Worm (Caenorhabditis elegans) whole organism, early embryonic: Measurements from ENCODE around the gene E02H1.5.

Experiments used
- ama-1 ChIP-seq: fragments of 150-350 bp; optimal IDR thresholded peaks from 2 replicates; lab custom pipeline; 2014
- ets-7 ChIP-seq: sonication (generic microtip); optimal IDR thresholded peaks from 2 replicates; lab custom pipeline; 2016; ENCODE audit warnings: missing genotype, missing genetic modification characterization, missing compliant biosample characterization
- flt-1 ChIP-seq: fragments of 200-800 bp; sonication (Bioruptor generic); IDR thresholded peaks from 2 replicates; pipeline ENCODE4 v1.3.6; 2022; ENCODE audit warnings: missing genetic modification characterization, missing compliant biosample characterization
- pes-1 ChIP-seq: fragments of 200-800 bp; sonication (Bioruptor generic); IDR thresholded peaks from 2 replicates; pipeline ENCODE4 v1.3.6; 2022; ENCODE audit warnings: missing genetic modification reagents, missing genetic modification characterization, missing compliant biosample characterization

DNA sequence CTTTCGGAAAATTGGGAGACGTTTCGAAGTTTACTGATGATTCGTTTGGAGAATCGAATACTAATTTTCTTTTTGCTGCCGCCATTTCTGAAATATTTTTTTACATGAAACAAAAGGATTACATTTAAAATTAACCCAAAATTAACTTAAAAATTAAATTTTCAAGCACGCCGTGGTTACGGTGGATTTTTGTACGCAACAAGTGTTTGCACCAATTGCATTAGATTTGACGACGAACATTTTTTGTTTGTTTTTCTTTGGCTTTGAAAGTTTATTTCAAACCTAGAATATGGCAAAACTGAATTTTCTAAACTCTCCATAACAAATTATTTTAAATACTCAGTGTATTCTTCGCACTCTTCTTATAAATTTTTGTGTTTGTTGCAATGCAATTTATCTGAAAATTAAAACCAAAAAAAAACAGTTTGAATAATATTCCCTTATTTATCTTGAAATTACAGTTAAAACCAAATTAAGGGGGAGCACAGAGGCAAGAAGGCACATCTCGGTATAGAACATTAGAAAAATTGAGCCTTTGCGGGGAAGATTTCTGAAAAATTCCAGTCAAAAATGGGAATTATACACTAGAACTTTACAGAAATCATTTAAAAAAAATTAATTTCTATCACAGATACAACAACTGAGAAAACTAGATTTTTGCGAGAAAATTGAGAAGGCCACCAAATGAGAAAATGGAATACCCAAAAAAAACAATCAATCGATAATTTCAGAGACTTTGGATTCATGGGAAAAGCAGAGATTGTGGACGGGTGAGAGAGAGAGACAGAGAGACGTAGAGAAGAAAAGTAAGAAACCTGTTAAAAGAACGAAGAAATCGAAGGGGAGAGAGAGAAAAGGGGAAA lies 22.2 kb downstream of the E02H1.5 start, which contains the start of gene hal-3:
- no peak for TF ChIP-seq ets-7 (tag; lab: Kevin White, UChicago)
- no peak for TF ChIP-seq ama-1
- TF ChIP-seq pes-1 (GFP tag; lab: Robert Waterston, UW): no peak
- no peak for TF ChIP-seq flt-1 (GFP tag; lab: Robert Waterston, UW)
